Worm (Caenorhabditis elegans) whole organism, young adult: ENCODE data around the gene golg-2.
A peak's percentile ranks its signal among the peaks of the same experiment; 100 is the strongest.

ENCODE experiments used
- B0336.3 ChIP-seq: fragments of 200-800 bp; sonication (Bioruptor generic); IDR thresholded peaks from 2 replicates; pipeline ENCODE4 v1.3.6; 2022; ENCODE audit warnings: missing genetic modification characterization, missing compliant biosample characterization
- D2030.7 ChIP-seq: fragments of 200-800 bp; sonication (Bioruptor generic); IDR thresholded peaks from 2 replicates; pipeline ENCODE4 v1.3.6; 2022; ENCODE audit warnings: missing genetic modification reagents, missing genetic modification characterization, missing compliant biosample characterization
- F23B12.7 ChIP-seq: sonication (generic microtip); optimal IDR thresholded peaks from 2 replicates; lab custom pipeline; 2017; ENCODE audit warnings: missing genetic modification characterization, mild to moderate bottlenecking, missing compliant biosample characterization, antibody characterized with exemption, moderate library complexity; ENCODE audit not compliant: insufficient read depth
- F33H1.4 ChIP-seq: fragments of 200-800 bp; sonication (Bioruptor generic); IDR thresholded peaks from 2 replicates; pipeline ENCODE4 v1.3.6; 2022; ENCODE audit warnings: missing genetic modification reagents, missing genetic modification characterization, missing compliant biosample characterization
- F57A8.1 ChIP-seq: fragments of 200-800 bp; sonication (Bioruptor generic); optimal IDR thresholded peaks from 2 replicates; lab custom pipeline; 2018; ENCODE audit warnings: mild to moderate bottlenecking, missing genetic modification characterization, moderate library complexity, missing compliant biosample characterization
- K11D2.4 ChIP-seq: fragments of 200-800 bp; sonication (Bioruptor generic); IDR thresholded peaks from 2 replicates; pipeline ENCODE4 v1.3.6; 2022; ENCODE audit warnings: missing genetic modification reagents, missing genetic modification characterization, missing compliant biosample characterization
- attf-6 ChIP-seq: fragments of 200-800 bp; sonication (Bioruptor generic); IDR thresholded peaks from 2 replicates; pipeline ENCODE4 v1.3.6; 2022; ENCODE audit warnings: missing genetic modification reagents, missing genetic modification characterization, missing compliant biosample characterization
- ceh-27 ChIP-seq: fragments of 200-800 bp; sonication (Bioruptor generic); optimal IDR thresholded peaks from 2 replicates; lab custom pipeline; 2018; ENCODE audit warnings: mild to moderate bottlenecking, missing genetic modification characterization, moderate library complexity, missing compliant biosample characterization
- die-1 ChIP-seq: sonication (generic microtip); optimal IDR thresholded peaks from 2 replicates; lab custom pipeline; 2016; ENCODE audit warnings: missing genotype, mild to moderate bottlenecking, missing genetic modification characterization, missing compliant biosample characterization
- dpff-1 ChIP-seq: sonication (generic microtip); optimal IDR thresholded peaks from 2 replicates; lab custom pipeline; 2017; ENCODE audit warnings: mild to moderate bottlenecking, missing genetic modification characterization, missing compliant biosample characterization
- efl-1 ChIP-seq: fragments of 150-350 bp; optimal IDR thresholded peaks from 2 replicates; lab custom pipeline; 2014; ENCODE audit warnings: missing biosample characterization, missing genetic modification reagents, missing genetic modification characterization
- ekl-4 ChIP-seq: fragments of 200-800 bp; sonication (Bioruptor generic); IDR thresholded peaks from 2 replicates; pipeline ENCODE4 v1.3.6; 2022; ENCODE audit warnings: missing genetic modification reagents, missing genetic modification characterization, missing compliant biosample characterization
- him-1 ChIP-seq: sonication (generic microtip); optimal IDR thresholded peaks from 2 replicates; lab custom pipeline; 2016; ENCODE audit warnings: missing genotype, missing genetic modification reagents, missing genetic modification characterization, missing compliant biosample characterization
- hrde-1 ChIP-seq: sonication (generic microtip); optimal IDR thresholded peaks from 2 replicates; lab custom pipeline; 2016; ENCODE audit warnings: missing genetic modification characterization, mild to moderate bottlenecking, missing compliant biosample characterization, moderate library complexity, missing genotype, missing genetic modification reagents, borderline replicate concordance
- hsf-1 ChIP-seq: fragments of 200-800 bp; sonication (Bioruptor generic); IDR thresholded peaks from 2 replicates; pipeline ENCODE4 v1.3.6; 2022; ENCODE audit warnings: missing genetic modification reagents, missing genetic modification characterization, missing compliant biosample characterization
- lin-26 ChIP-seq: fragments of 200-800 bp; sonication (Bioruptor generic); IDR thresholded peaks from 2 replicates; pipeline ENCODE4 v1.3.6; 2022; ENCODE audit warnings: missing genetic modification reagents, missing genetic modification characterization, missing compliant biosample characterization
- lin-54 ChIP-seq: fragments of 200-800 bp; sonication (Bioruptor generic); optimal IDR thresholded peaks from 2 replicates; lab custom pipeline; 2018; ENCODE audit warnings: mild to moderate bottlenecking, missing genetic modification characterization, missing compliant biosample characterization
- lir-1 ChIP-seq: fragments of 200-800 bp; sonication (Bioruptor generic); conservative IDR thresholded peaks from 2 replicates; pipeline ENCODE4 v1.3.6; 2022; ENCODE audit warnings: missing genetic modification reagents, missing genetic modification characterization, missing compliant biosample characterization
- lsl-1 ChIP-seq: fragments of 200-800 bp; sonication (Bioruptor generic); optimal IDR thresholded peaks from 2 replicates; lab custom pipeline; 2018; ENCODE audit warnings: mild to moderate bottlenecking, missing genetic modification characterization, moderate library complexity, missing compliant biosample characterization
- lsy-27 ChIP-seq: sonication (generic microtip); optimal IDR thresholded peaks from 2 replicates; lab custom pipeline; 2017; ENCODE audit warnings: missing genetic modification characterization, mild to moderate bottlenecking, missing compliant biosample characterization, antibody characterized with exemption, missing genotype, borderline replicate concordance; ENCODE audit not compliant: insufficient read depth
- madf-10 ChIP-seq: sonication (generic microtip); optimal IDR thresholded peaks from 2 replicates; lab custom pipeline; 2016; ENCODE audit warnings: mild to moderate bottlenecking, missing genetic modification characterization, missing compliant biosample characterization
- madf-3 ChIP-seq: fragments of 200-800 bp; sonication (Bioruptor generic); IDR thresholded peaks from 2 replicates; pipeline ENCODE4 v1.3.6; 2022; ENCODE audit warnings: missing genetic modification reagents, missing genetic modification characterization, missing compliant biosample characterization
- madf-6 ChIP-seq: fragments of 200-800 bp; sonication (Bioruptor generic); IDR thresholded peaks from 2 replicates; pipeline ENCODE4 v1.3.6; 2022; ENCODE audit warnings: missing genetic modification reagents, missing genetic modification characterization, missing compliant biosample characterization
- mcd-1 ChIP-seq: fragments of 200-800 bp; sonication (Bioruptor generic); IDR thresholded peaks from 2 replicates; pipeline ENCODE4 v1.3.6; 2022; ENCODE audit warnings: missing genetic modification reagents, missing genetic modification characterization, missing compliant biosample characterization
- mxl-1 ChIP-seq: sonication (generic microtip); optimal IDR thresholded peaks from 2 replicates; lab custom pipeline; 2016; ENCODE audit warnings: missing genetic modification characterization, missing compliant biosample characterization
- nhr-27 ChIP-seq: fragments of 200-800 bp; sonication (Bioruptor generic); optimal IDR thresholded peaks from 2 replicates; lab custom pipeline; 2018; ENCODE audit warnings: mild to moderate bottlenecking, missing genetic modification characterization, moderate library complexity, missing compliant biosample characterization
- nhr-90 ChIP-seq: sonication (generic microtip); optimal IDR thresholded peaks from 2 replicates; lab custom pipeline; 2016; ENCODE audit warnings: missing genotype, mild to moderate bottlenecking, missing genetic modification characterization, missing compliant biosample characterization
- pbrm-1 ChIP-seq: fragments of 200-800 bp; sonication (Bioruptor generic); IDR thresholded peaks from 2 replicates; pipeline ENCODE4 v1.3.6; 2022; ENCODE audit warnings: missing genetic modification reagents, missing genetic modification characterization, missing compliant biosample characterization
- rcor-1 ChIP-seq: fragments of 200-800 bp; sonication (Bioruptor generic); IDR thresholded peaks from 2 replicates; pipeline ENCODE4 v1.3.6; 2022; ENCODE audit warnings: missing genetic modification reagents, missing genetic modification characterization, missing compliant biosample characterization
- repo-1 ChIP-seq: sonication (generic microtip); optimal IDR thresholded peaks from 2 replicates; lab custom pipeline; 2017; ENCODE audit warnings: mild to moderate bottlenecking, missing genetic modification characterization, missing compliant biosample characterization
- snpc-4 ChIP-seq, 5 experiments: fragments of 150-350 bp in 1 of 5; sonication (generic microtip) in 4 of 5; optimal IDR thresholded peaks; 2 replicates each; lab custom pipeline; 2014 to 2018; ENCODE audit warnings: missing genetic modification characterization in 5 of 5, missing biosample characterization in 3 of 5, antibody characterized with exemption in 2 of 5, mild to moderate bottlenecking in 2 of 5, missing compliant biosample characterization in 2 of 5, missing genotype in 2 of 5, moderate library complexity in 2 of 5, missing genetic modification reagents in 1 of 5
- somi-1 ChIP-seq: fragments of 200-800 bp; sonication (Bioruptor generic); optimal IDR thresholded peaks from 2 replicates; lab custom pipeline; 2018; ENCODE audit warnings: mild to moderate bottlenecking, missing genetic modification characterization, missing compliant biosample characterization
- tlf-1 ChIP-seq: fragments of 200-800 bp; sonication (Bioruptor generic); optimal IDR thresholded peaks from 2 replicates; lab custom pipeline; 2018; ENCODE audit warnings: mild to moderate bottlenecking, missing genetic modification characterization, missing compliant biosample characterization
- unc-130 ChIP-seq: sonication (generic microtip); optimal IDR thresholded peaks from 2 replicates; lab custom pipeline; 2016; ENCODE audit warnings: missing genetic modification reagents, missing genetic modification characterization, missing compliant biosample characterization
- zfh-2 ChIP-seq: fragments of 200-800 bp; sonication (Bioruptor generic); conservative IDR thresholded peaks from 2 replicates; pipeline ENCODE4 v1.3.6; 2022; ENCODE audit warnings: missing genetic modification reagents, missing genetic modification characterization, missing compliant biosample characterization

Gene golg-2

DNA sequence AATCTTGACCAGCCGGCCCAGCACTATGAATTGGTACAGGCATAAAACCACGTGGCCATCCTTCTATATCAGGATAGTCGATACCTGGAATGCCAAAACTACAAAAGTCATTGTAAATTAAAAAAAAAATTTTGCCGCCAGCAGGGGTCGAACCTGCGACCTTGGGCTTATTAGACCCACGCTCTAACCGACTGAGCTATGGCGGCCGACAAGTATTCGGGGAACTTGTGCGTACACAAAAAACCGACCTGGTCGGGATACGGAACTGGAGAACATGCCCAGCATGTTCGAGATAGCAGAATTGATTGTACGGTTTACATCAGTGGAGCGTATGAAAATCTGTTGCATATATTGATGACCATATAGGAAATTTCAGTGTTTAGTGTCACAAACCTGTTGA is 17.4 kb upstream of the golg-2 start (continued):
- TF ChIP-seq zfh-2 (GFP tag; lab: Robert Waterston, UW) (no peak), nhr-90 (tag; lab: Kevin White, UChicago) (peak; percentile 4), tlf-1 (GFP tag; lab: Kevin White, UChicago) (peak; percentile 43)

DNA sequence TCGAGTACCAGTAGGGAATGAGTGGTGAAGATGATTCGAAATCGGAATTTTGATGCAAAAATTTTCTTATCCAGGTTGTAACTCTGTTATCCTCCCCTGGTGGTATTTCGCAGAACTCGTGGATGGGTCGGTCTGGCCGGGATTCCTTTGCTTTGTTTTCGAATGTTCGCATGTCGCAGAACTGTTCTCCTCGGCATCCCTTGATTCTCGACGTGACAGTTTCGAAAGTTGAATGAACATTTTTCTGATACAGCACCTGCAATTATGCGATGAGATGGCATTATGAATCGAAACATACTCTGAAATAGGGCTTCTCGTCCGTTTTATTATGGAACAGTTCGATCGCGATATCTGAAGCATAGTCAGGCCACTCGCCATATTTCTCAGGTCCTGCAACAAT is 16.4 kb upstream of the golg-2 start:
- TF ChIP-seq repo-1 = no peak
- no peak for TF ChIP-seq snpc-4 (GFP tag; optimal IDR thresholded peaks at IDR 0.05; lab: Kevin White, UChicago)
- peak in 1 of 4 experiments; percentile 73 for TF ChIP-seq snpc-4 (tag; optimal IDR thresholded peaks at IDR 0.05; lab: Kevin White, UChicago)
- peak; percentile 53 for TF ChIP-seq madf-6 (GFP tag; lab: Robert Waterston, UW)
- peak; percentile 33 for TF ChIP-seq hrde-1 (tag; lab: Kevin White, UChicago)
- TF ChIP-seq D2030.7 (GFP tag; lab: Robert Waterston, UW) = peak; percentile 29; the same call in 1 of the 2 replicates
- peak; percentile 10 for TF ChIP-seq tlf-1 (GFP tag; lab: Kevin White, UChicago)
- TF ChIP-seq die-1 (tag; lab: Kevin White, UChicago) = peak; percentile 26
- peak; percentile 34 for TF ChIP-seq lsl-1 (GFP tag; lab: Kevin White, UChicago)
- TF ChIP-seq lin-26 (GFP tag; lab: Robert Waterston, UW) = 0 out of 2 replicates have a peak, but pooled peaks have one; percentile 13
- no peak for TF ChIP-seq dpff-1
- peak; percentile 9 for TF ChIP-seq unc-130 (GFP tag; lab: Kevin White, UChicago)
- TF ChIP-seq F23B12.7 (tag; lab: Kevin White, UChicago) = no peak
- no peak for TF ChIP-seq somi-1 (GFP tag; lab: Kevin White, UChicago)
- TF ChIP-seq F57A8.1 = no peak
- no peak for TF ChIP-seq mxl-1 (tag; lab: Kevin White, UChicago)
- TF ChIP-seq nhr-27 = no peak
- peak; percentile 9 for TF ChIP-seq efl-1
- peak; percentile 57 for TF ChIP-seq mcd-1
- TF ChIP-seq madf-3 = 0 out of 2 replicates have a peak, but pooled peaks have one; percentile 4
- peak; percentile 12; the same call in 1 of the 2 replicates for TF ChIP-seq F33H1.4 (GFP tag; lab: Robert Waterston, UW)
- TF ChIP-seq lir-1 (GFP tag; lab: Robert Waterston, UW) = 0 out of 2 replicates have a peak, but pooled peaks have one; percentile 8
- peak; percentile 77; the same call in 1 of the 2 replicates for TF ChIP-seq ekl-4
- TF ChIP-seq B0336.3 (GFP tag; lab: Robert Waterston, UW) = peak; percentile 89
- TF ChIP-seq madf-10 (tag; lab: Kevin White, UChicago) = no peak
- TF ChIP-seq lsy-27 (tag; lab: Kevin White, UChicago) = no peak
- peak; percentile 35 for TF ChIP-seq lin-54 (GFP tag; lab: Kevin White, UChicago)
- TF ChIP-seq attf-6 (GFP tag; lab: Robert Waterston, UW) = 0 out of 2 replicates have a peak, but pooled peaks have one; percentile 48
- no peak for TF ChIP-seq ceh-27
- TF ChIP-seq him-1 (tag; lab: Kevin White, UChicago) = peak; percentile 26
- peak; percentile 49; the same call in 1 of the 2 replicates for TF ChIP-seq rcor-1 (GFP tag; lab: Robert Waterston, UW)
- TF ChIP-seq K11D2.4 (GFP tag; lab: Robert Waterston, UW) = 0 out of 2 replicates have a peak, but pooled peaks have one; percentile 40
- TF ChIP-seq pbrm-1 (GFP tag; lab: Robert Waterston, UW) = peak; percentile 50; the same call in 1 of the 2 replicates
- TF ChIP-seq hsf-1 = peak; percentile 65; the same call in 1 of the 2 replicates
